Fruit fly (Drosophila melanogaster) whole organism, embryonic: ENCODE measurements around the gene CG8507.
A peak's percentile ranks its signal among the peaks of the same experiment; 100 is the strongest.

ENCODE experiments used
- Abd-B ChIP-seq: fragments of 200-800 bp; sonication (Bioruptor generic); optimal IDR thresholded peaks from 2 replicates; lab custom pipeline; 2018; ENCODE audit warnings: missing biosample characterization, mild to moderate bottlenecking, missing genetic modification characterization, moderate library complexity
- Atf-2 ChIP-seq: fragments of 200-800 bp; sonication (Bioruptor generic); optimal IDR thresholded peaks from 2 replicates; lab custom pipeline; 2016; ENCODE audit warnings: missing biosample characterization, missing genetic modification characterization
- CG10147 ChIP-seq: fragments of 200-800 bp; sonication (Bioruptor generic); optimal IDR thresholded peaks from 2 replicates; lab custom pipeline; 2019; ENCODE audit warnings: missing biosample characterization, mild to moderate bottlenecking, missing genetic modification characterization, moderate library complexity
- CG10654 ChIP-seq: fragments of 200-800 bp; sonication (Bioruptor generic); optimal IDR thresholded peaks from 2 replicates; lab custom pipeline; 2016; ENCODE audit warnings: missing biosample characterization, missing genetic modification characterization
- CG12659 ChIP-seq: fragments of 200-800 bp; sonication (Bioruptor generic); optimal IDR thresholded peaks from 3 replicates; lab custom pipeline; 2017; ENCODE audit warnings: mild to moderate bottlenecking, missing biosample characterization, missing genetic modification reagents, missing genetic modification characterization
- CG13287 ChIP-seq: fragments of 200-800 bp; sonication (Bioruptor generic); IDR thresholded peaks from 2 replicates; pipeline ENCODE4 v1.3.6; 2022; ENCODE audit warnings: missing biosample characterization, missing genetic modification characterization; ENCODE audit not compliant: partially characterized antibody
- CG16815 ChIP-seq: fragments of 200-800 bp; sonication (Bioruptor generic); optimal IDR thresholded peaks from 3 replicates; lab custom pipeline; 2017; ENCODE audit warnings: missing biosample characterization, mild to moderate bottlenecking, missing genetic modification characterization
- CG17612 ChIP-seq: fragments of 200-800 bp; sonication (Bioruptor generic); IDR thresholded peaks from 2 replicates; pipeline ENCODE4 v1.3.6; 2022; ENCODE audit warnings: missing biosample characterization, missing genetic modification characterization
- CG17912 ChIP-seq: fragments of 200-800 bp; sonication (Bioruptor generic); optimal IDR thresholded peaks from 2 replicates; lab custom pipeline; 2018; ENCODE audit warnings: missing biosample characterization, mild to moderate bottlenecking, missing genetic modification characterization
- CG18599 ChIP-seq: fragments of 200-800 bp; sonication (Bioruptor generic); optimal IDR thresholded peaks from 3 replicates; lab custom pipeline; 2017; ENCODE audit warnings: missing biosample characterization, missing genetic modification characterization, mild to moderate bottlenecking, moderate library complexity, missing genetic modification reagents
- CG31224 ChIP-seq: fragments of 200-800 bp; sonication (Bioruptor generic); IDR thresholded peaks from 2 replicates; pipeline ENCODE4 v1.3.6; 2022; ENCODE audit warnings: missing biosample characterization, missing genetic modification characterization
- CG32532 ChIP-seq: fragments of 200-800 bp; sonication (Bioruptor generic); IDR thresholded peaks from 2 replicates; pipeline ENCODE4 v1.3.6; 2022; ENCODE audit warnings: missing biosample characterization, missing genetic modification characterization
- CG3407 ChIP-seq: fragments of 200-800 bp; sonication (Bioruptor generic); optimal IDR thresholded peaks from 2 replicates; lab custom pipeline; 2018; ENCODE audit warnings: missing biosample characterization, mild to moderate bottlenecking, missing genetic modification characterization
- CG4424 ChIP-seq: fragments of 200-800 bp; sonication (Bioruptor generic); optimal IDR thresholded peaks from 3 replicates; lab custom pipeline; 2016; ENCODE audit warnings: missing biosample characterization, missing genetic modification characterization
- CG4707 ChIP-seq: fragments of 200-800 bp; sonication (Bioruptor generic); optimal IDR thresholded peaks from 2 replicates; lab custom pipeline; 2018; ENCODE audit warnings: missing biosample characterization, mild to moderate bottlenecking, missing genetic modification characterization, moderate library complexity
- CG6272 ChIP-seq: fragments of 200-800 bp; sonication (Bioruptor generic); IDR thresholded peaks from 2 replicates; pipeline ENCODE4 v1.3.6; 2022; ENCODE audit warnings: missing biosample characterization, missing genetic modification characterization
- CG6654 ChIP-seq: fragments of 200-800 bp; sonication (Bioruptor generic); optimal IDR thresholded peaks from 2 replicates; lab custom pipeline; 2017; ENCODE audit warnings: missing biosample characterization, mild to moderate bottlenecking, missing genetic modification characterization
- CG7786 ChIP-seq: fragments of 200-800 bp; sonication (Bioruptor generic); optimal IDR thresholded peaks from 2 replicates; lab custom pipeline; 2016; ENCODE audit warnings: missing biosample characterization, missing genetic modification characterization
- Dfd ChIP-seq, 2 experiments: fragments of >200 bp; optimal IDR thresholded peaks; 2 replicates each; lab custom pipeline; 2017; ENCODE audit warnings: missing biosample characterization in 2 of 2, missing genetic modification characterization in 2 of 2
- Doc2 ChIP-seq: fragments of 200-800 bp; sonication (Bioruptor generic); IDR thresholded peaks from 2 replicates; pipeline ENCODE4 v1.3.6; 2022; ENCODE audit warnings: missing biosample characterization, missing genetic modification characterization
- Eip74EF ChIP-seq, 2 experiments: fragments of 200-800 bp in 1 of 2; fragments of >200 bp in 1 of 2; sonication (Bioruptor generic) in 1 of 2; optimal IDR thresholded peaks; 2 replicates each; lab custom pipeline; 2017 to 2019; ENCODE audit warnings: missing biosample characterization in 2 of 2, missing genetic modification characterization in 2 of 2, mild to moderate bottlenecking in 1 of 2, moderate library complexity in 1 of 2
- GATAe ChIP-seq: fragments of 200-800 bp; sonication (Bioruptor generic); conservative IDR thresholded peaks from 2 replicates; pipeline ENCODE4 v1.3.6; 2022; ENCODE audit warnings: missing biosample characterization, missing genetic modification characterization
- MTF-1 ChIP-seq: fragments of 200-800 bp; sonication (Bioruptor generic); optimal IDR thresholded peaks from 2 replicates; lab custom pipeline; 2018; ENCODE audit warnings: missing biosample characterization, mild to moderate bottlenecking, missing genetic modification characterization, borderline replicate concordance
- Mes4 ChIP-seq: fragments of 200-800 bp; sonication (Bioruptor generic); optimal IDR thresholded peaks from 2 replicates; lab custom pipeline; 2016; ENCODE audit warnings: missing biosample characterization, missing genetic modification characterization
- Mrtf ChIP-seq: fragments of 200-800 bp; sonication (Bioruptor generic); IDR thresholded peaks from 3 replicates; pipeline ENCODE4 v1.3.6; 2022; ENCODE audit warnings: missing biosample characterization, missing genetic modification characterization
- NfI ChIP-seq: fragments of 200-800 bp; sonication (Bioruptor generic); optimal IDR thresholded peaks from 3 replicates; lab custom pipeline; 2018; ENCODE audit warnings: missing biosample characterization, mild to moderate bottlenecking, missing genetic modification characterization, moderate library complexity
- Poxn ChIP-seq: fragments of 200-800 bp; sonication (Bioruptor generic); IDR thresholded peaks from 2 replicates; pipeline ENCODE4 v1.3.6; 2022; ENCODE audit warnings: missing biosample characterization, missing genetic modification characterization
- Ravus ChIP-seq: fragments of 200-800 bp; sonication (Bioruptor generic); IDR thresholded peaks from 2 replicates; pipeline ENCODE4 v1.3.6; 2022; ENCODE audit warnings: missing biosample characterization, missing genetic modification characterization
- TFAM ChIP-seq: fragments of 200-800 bp; sonication (Bioruptor generic); optimal IDR thresholded peaks from 2 replicates; lab custom pipeline; 2017; ENCODE audit warnings: missing biosample characterization, missing genetic modification characterization, inconsistent platforms
- abd-A ChIP-seq: fragments of 200-800 bp; sonication (Bioruptor generic); optimal IDR thresholded peaks from 3 replicates; lab custom pipeline; 2019; ENCODE audit warnings: missing biosample characterization, mild to moderate bottlenecking, missing genetic modification characterization, moderate library complexity
- ac ChIP-seq: fragments of 200-800 bp; sonication (Bioruptor generic); optimal IDR thresholded peaks from 3 replicates; lab custom pipeline; 2017; ENCODE audit warnings: missing biosample characterization, mild to moderate bottlenecking, missing genetic modification characterization
- bab2 ChIP-seq: fragments of 200-800 bp; sonication (Bioruptor generic); optimal IDR thresholded peaks from 2 replicates; lab custom pipeline; 2016; ENCODE audit warnings: missing biosample characterization, missing genetic modification characterization
- corto ChIP-seq: fragments of 200-800 bp; sonication (Bioruptor generic); optimal IDR thresholded peaks from 2 replicates; lab custom pipeline; 2016; ENCODE audit warnings: missing biosample characterization, mild to moderate bottlenecking, missing genetic modification characterization, moderate library complexity
- danr ChIP-seq: fragments of 200-800 bp; sonication (Bioruptor generic); IDR thresholded peaks from 2 replicates; pipeline ENCODE4 v1.3.6; 2022; ENCODE audit warnings: missing biosample characterization, missing genetic modification characterization
- dpn ChIP-seq, 2 experiments: fragments of 200-800 bp; sonication (Bioruptor generic); optimal IDR thresholded peaks; 3 replicates each; lab custom pipeline; 2016; ENCODE audit warnings: missing biosample characterization in 2 of 2, missing genetic modification characterization in 2 of 2
- eyg ChIP-seq: fragments of 200-800 bp; sonication (Bioruptor generic); optimal IDR thresholded peaks from 3 replicates; lab custom pipeline; 2016; ENCODE audit warnings: missing biosample characterization, missing genetic modification characterization
- fd3F ChIP-seq: fragments of 200-800 bp; sonication (Bioruptor generic); optimal IDR thresholded peaks from 2 replicates; lab custom pipeline; 2018; ENCODE audit warnings: missing biosample characterization, mild to moderate bottlenecking, missing genetic modification characterization, moderate library complexity
- fu2 ChIP-seq: fragments of 200-800 bp; sonication (Bioruptor generic); optimal IDR thresholded peaks from 2 replicates; lab custom pipeline; 2016; ENCODE audit warnings: missing biosample characterization, missing genetic modification characterization
- gem ChIP-seq: fragments of 200-800 bp; sonication (Bioruptor generic); optimal IDR thresholded peaks from 2 replicates; lab custom pipeline; 2019; ENCODE audit warnings: missing biosample characterization, mild to moderate bottlenecking, missing genetic modification characterization, moderate library complexity
- h ChIP-seq: fragments of >200 bp; optimal IDR thresholded peaks from 2 replicates; lab custom pipeline; 2017
- hb ChIP-seq: fragments of 200-800 bp; sonication (Bioruptor generic); IDR thresholded peaks from 3 replicates; pipeline ENCODE4 v1.3.6; 2022; ENCODE audit warnings: missing biosample characterization, missing genetic modification characterization; ENCODE audit not compliant: partially characterized antibody
- ind ChIP-seq: fragments of 200-800 bp; sonication (Bioruptor generic); optimal IDR thresholded peaks from 3 replicates; lab custom pipeline; 2016; ENCODE audit warnings: missing biosample characterization, missing genetic modification characterization
- kni ChIP-seq: fragments of 200-800 bp; sonication (Bioruptor generic); optimal IDR thresholded peaks from 3 replicates; lab custom pipeline; 2017; ENCODE audit warnings: mild to moderate bottlenecking, missing biosample characterization, missing genetic modification reagents, missing genetic modification characterization
- lab ChIP-seq: fragments of 200-800 bp; sonication (Bioruptor generic); optimal IDR thresholded peaks from 3 replicates; lab custom pipeline; 2017; ENCODE audit warnings: missing biosample characterization, missing genetic modification characterization, mild to moderate bottlenecking, moderate library complexity, missing genetic modification reagents
- lola ChIP-seq, 3 experiments: fragments of >200 bp in 2 of 3; fragments of 200-800 bp in 1 of 3; sonication (Bioruptor generic) in 1 of 3; optimal IDR thresholded peaks; 2 replicates each; lab custom pipeline; 2017 to 2019; ENCODE audit warnings: missing biosample characterization in 3 of 3, missing genetic modification characterization in 3 of 3, mild to moderate bottlenecking in 1 of 3, moderate library complexity in 1 of 3
- maf-S ChIP-seq: fragments of 200-800 bp; sonication (Bioruptor generic); optimal IDR thresholded peaks from 2 replicates; lab custom pipeline; 2016; ENCODE audit warnings: missing biosample characterization, missing genetic modification characterization
- schlank ChIP-seq: fragments of 200-800 bp; sonication (Bioruptor generic); optimal IDR thresholded peaks from 2 replicates; lab custom pipeline; 2018; ENCODE audit warnings: missing biosample characterization, mild to moderate bottlenecking, missing genetic modification characterization
- zfh2 ChIP-seq: fragments of 200-800 bp; sonication (Bioruptor generic); optimal IDR thresholded peaks from 2 replicates; lab custom pipeline; 2016; ENCODE audit warnings: missing biosample characterization, missing genetic modification characterization

CG8507 gene

DNA sequence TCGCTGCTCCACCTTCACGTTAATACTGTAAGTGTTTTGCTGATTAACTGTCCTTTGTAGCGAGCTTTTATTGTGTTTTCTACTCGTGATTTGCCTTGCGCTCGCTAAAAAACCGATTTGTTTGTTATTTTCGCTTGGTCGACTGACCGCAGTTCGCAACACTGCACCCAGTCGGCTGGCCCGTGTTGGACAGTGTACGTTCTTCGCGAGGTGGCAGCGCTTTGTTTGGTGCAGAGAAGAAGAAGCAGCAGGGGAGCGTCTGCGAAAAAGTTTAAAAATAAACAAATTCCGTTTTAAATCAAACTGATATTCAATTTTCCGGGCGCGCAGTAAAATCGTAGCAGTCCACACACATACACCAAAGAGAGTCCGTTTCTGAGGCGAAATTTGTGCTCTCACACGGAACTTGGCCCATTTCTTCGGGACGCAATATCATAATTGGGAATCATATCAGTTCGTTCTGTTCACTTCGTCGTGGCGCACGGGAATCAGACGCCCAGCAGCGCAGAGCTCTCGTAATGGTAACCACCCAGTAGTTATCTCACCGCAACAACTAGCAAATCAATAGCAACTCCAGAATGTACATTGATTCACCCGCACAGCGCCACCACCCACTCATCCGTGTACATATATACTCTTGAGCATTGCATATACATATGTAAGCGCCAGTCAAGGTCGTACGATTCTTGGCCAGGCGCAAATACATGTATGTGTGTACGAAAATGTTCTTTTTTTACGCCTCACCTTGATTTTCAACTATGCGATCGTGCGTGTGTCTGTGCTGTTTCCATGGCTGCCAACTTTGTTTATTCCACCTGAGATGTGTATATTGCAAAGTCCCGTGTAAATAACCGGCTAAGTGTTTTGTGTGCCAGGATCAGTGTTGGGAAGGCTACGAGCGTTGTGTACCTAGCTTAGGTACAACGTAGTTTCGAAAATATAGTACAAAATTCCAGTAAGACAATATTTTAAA lies 23.4 kb upstream of the CG8507 start, which contains the start of gene Naa80 (continued):
- TF ChIP-seq fd3F (GFP tag; lab: Kevin White, UChicago) (peak; percentile 17), zfh2 (peak; percentile 89), CG18599 (GFP tag; lab: Kevin White, UChicago) (peak; percentile 74), CG6654 (GFP tag; lab: Kevin White, UChicago) (no peak), CG17912 (GFP tag; lab: Kevin White, UChicago) (peak; percentile 82), Eip74EF (GFP tag; optimal IDR thresholded peaks at IDR 0.05; lab: Kevin White, UChicago) (no peak), Dfd (GFP tag; optimal IDR thresholded peaks at IDR 0.05; lab: Kevin White, UChicago) (no peak), Abd-B (GFP tag; lab: Kevin White, UChicago) (peak; percentile 15), CG6272 (GFP tag; lab: Robert Waterston, UW) (no peak), CG16815 (GFP tag; lab: Kevin White, UChicago) (peak; percentile 24), schlank (tag; lab: Kevin White, UChicago) (no peak), lab (GFP tag; lab: Kevin White, UChicago) (peak; percentile 83), hb (GFP tag; lab: Robert Waterston, UW) (no peak; the same call in 2 of the 3 replicates), Doc2 (GFP tag; lab: Robert Waterston, UW) (no peak), NfI (GFP tag; lab: Kevin White, UChicago) (peak; percentile 82), Ravus (no peak; the same call in 1 of the 2 replicates), CG32532 (GFP tag; lab: Robert Waterston, UW) (peak; percentile 61; the same call in 1 of the 2 replicates), CG17612 (GFP tag; lab: Robert Waterston, UW) (no peak), CG10147 (GFP tag; lab: Kevin White, UChicago) (peak; percentile 37), kni (peak; percentile 54), fu2 (GFP tag; lab: Kevin White, UChicago) (peak; percentile 86), TFAM (GFP tag; lab: Kevin White, UChicago) (no peak), danr (0 out of 2 replicates have a peak, but pooled peaks have one; percentile 6), h (lab: Kevin White, UChicago) (no peak), Poxn (GFP tag; lab: Robert Waterston, UW) (no peak), bab2 (peak; percentile 66), CG13287 (GFP tag; lab: Robert Waterston, UW) (peak; percentile 54), lola (GFP tag; optimal IDR thresholded peaks at IDR 0.05; lab: Kevin White, UChicago) (no peak), ac (GFP tag; lab: Kevin White, UChicago) (no peak), GATAe (GFP tag; lab: Robert Waterston, UW) (no peak), Atf-2 (GFP tag; lab: Kevin White, UChicago) (no peak), corto (GFP tag; lab: Kevin White, UChicago) (no peak), gem (tag; lab: Kevin White, UChicago) (no peak), maf-S (peak; percentile 84), CG10654 (GFP tag; lab: Kevin White, UChicago) (peak; percentile 51), CG4707 (GFP tag; lab: Kevin White, UChicago) (peak; percentile 7), eyg (peak; percentile 59), CG7786 (GFP tag; lab: Kevin White, UChicago) (peak; percentile 76), CG12659 (peak; percentile 89), CG31224 (peak; percentile 76), ind (GFP tag; lab: Kevin White, UChicago) (peak; percentile 72), Mes4 (GFP tag; lab: Kevin White, UChicago) (peak; percentile 45), CG3407 (GFP tag; lab: Kevin White, UChicago) (no peak), dpn (GFP tag; optimal IDR thresholded peaks at IDR 0.05; lab: Kevin White, UChicago) (peak; percentile 77), CG4424 (GFP tag; lab: Kevin White, UChicago) (peak; percentile 47), Mrtf (GFP tag; lab: Robert Waterston, UW) (no peak), abd-A (tag; lab: Kevin White, UChicago) (no peak), MTF-1 (peak; percentile 20)
